Worm (Caenorhabditis elegans): ENCODE measurements around the gene mtx-2.

mtx-2 gene

ce11 chrIII:7772901-7773300 is 9.5 kb upstream of the mtx-2 start, which contains the start of the genes ZK686.6 and ZK686.1:
Gene ZK686.6, minus strand, starts transcription at chrIII:7773001.
Gene ZK686.1, plus strand, starts transcription at chrIII:7773134.
- TF ChIP-seq efl-1 (optimal IDR thresholded peaks at IDR 0.05) (no peak), efl-1 (GFP tag; optimal IDR thresholded peaks at IDR 0.05 in 1 of 2) (peak in 1 of 2 experiments; percentile 89), alr-1 (tag; optimal IDR thresholded peaks at IDR 0.05; ENCODE audit: borderline replicate concordance) (no peak)

ce11 chrIII:7770986-7771385 is 7.6 kb upstream of the mtx-2 start:
- peak; percentile 61; the same call in 1 of the 2 replicates for TF ChIP-seq grh-1 (GFP tag; IDR thresholded peaks at IDR 0.05)
- TF ChIP-seq ceh-82 (tag; optimal IDR thresholded peaks at IDR 0.05) = peak; percentile 56 to 60 (median 56)
- peak; percentile 76 for TF ChIP-seq nhr-85 (tag)
- peak; percentile 54 for TF ChIP-seq lin-15B (tag; optimal IDR thresholded peaks at IDR 0.05)
- peak; percentile 68 for TF ChIP-seq xbp-1 (tag; optimal IDR thresholded peaks at IDR 0.05)
- peak; percentile 57 for TF ChIP-seq isw-1 (GFP tag; IDR thresholded peaks at IDR 0.05)
- peak; percentile 65 to 72 for TF ChIP-seq efl-1 (optimal IDR thresholded peaks at IDR 0.05)
- peak; percentile 63 to 97 for TF ChIP-seq efl-1 (GFP tag; optimal IDR thresholded peaks at IDR 0.05 in 1 of 2)
- peak; percentile 85 for TF ChIP-seq blmp-1 (tag; optimal IDR thresholded peaks at IDR 0.05)
- peak; percentile 67 for TF ChIP-seq F16B12.6 (tag; optimal IDR thresholded peaks at IDR 0.05)
- peak; percentile 74 for TF ChIP-seq snu-23 (GFP tag; optimal IDR thresholded peaks at IDR 0.05)
- TF ChIP-seq mdl-1 (tag; optimal IDR thresholded peaks at IDR 0.05) = peak in 1 of 2 experiments; percentile 25
- peak; percentile 72 for TF ChIP-seq nhr-47 (tag; optimal IDR thresholded peaks at IDR 0.05)
- peak; percentile 54 for TF ChIP-seq skn-1 (tag; optimal IDR thresholded peaks at IDR 0.05)
- peak; percentile 84 for TF ChIP-seq rnt-1 (tag; optimal IDR thresholded peaks at IDR 0.05)
- peak; percentile 60 for TF ChIP-seq nhr-90 (tag; optimal IDR thresholded peaks at IDR 0.05; ENCODE audit: poor library complexity)
- peak; percentile 67 for TF ChIP-seq mep-1 (tag; optimal IDR thresholded peaks at IDR 0.05)
- TF ChIP-seq fkh-8 (tag; optimal IDR thresholded peaks at IDR 0.05) = peak; percentile 11
- TF ChIP-seq lsy-2 (tag; optimal IDR thresholded peaks at IDR 0.05) = peak; percentile 81 to 88
- peak; percentile 64 to 75 for TF ChIP-seq lin-35 (GFP tag; optimal IDR thresholded peaks at IDR 0.05)
- TF ChIP-seq jun-1 (tag; optimal IDR thresholded peaks at IDR 0.05) = peak; percentile 14
- peak; percentile 54 for TF ChIP-seq dsc-1 (tag; optimal IDR thresholded peaks at IDR 0.05)
- TF ChIP-seq nhr-71 (tag; optimal IDR thresholded peaks at IDR 0.05) = peak; percentile 74
- TF ChIP-seq ztf-11 (tag; optimal IDR thresholded peaks at IDR 0.05) = peak in 1 of 2 experiments; percentile 32
- peak; percentile 68 for TF ChIP-seq swsn-7 (tag; optimal IDR thresholded peaks at IDR 0.05)
- TF ChIP-seq C16A3.4 (tag; optimal IDR thresholded peaks at IDR 0.05) = peak; percentile 69
- TF ChIP-seq ceh-88 (GFP tag; IDR thresholded peaks at IDR 0.05) = 0 out of 2 replicates have a peak, but pooled peaks have one; percentile 39
- TF ChIP-seq tbx-2 (tag; optimal IDR thresholded peaks at IDR 0.05) = peak; percentile 65
- peak; percentile 83 for TF ChIP-seq nhr-19 (GFP tag; conservative IDR thresholded peaks at IDR 0.05)
- peak; percentile 35 for TF ChIP-seq unc-86 (tag; optimal IDR thresholded peaks at IDR 0.05)
- TF ChIP-seq lin-39 (tag; optimal IDR thresholded peaks at IDR 0.05) = peak; percentile 35
- peak; percentile 9 for TF ChIP-seq irx-1 (tag; optimal IDR thresholded peaks at IDR 0.05)
- peak; percentile 60 for TF ChIP-seq nhr-20 (tag; optimal IDR thresholded peaks at IDR 0.05)
- TF ChIP-seq lin-14 (GFP tag; optimal IDR thresholded peaks at IDR 0.05) = peak; percentile 40
- TF ChIP-seq dpl-1 (GFP tag; optimal IDR thresholded peaks at IDR 0.05) = peak; percentile 60 to 70 (median 68)
- TF ChIP-seq mab-9 (GFP tag; IDR thresholded peaks at IDR 0.05) = peak; percentile 48; the same call in 1 of the 2 replicates

- TF ChIP-seq nhr-237 (tag; optimal IDR thresholded peaks at IDR 0.05) (no peak), nhr-71 (tag; optimal IDR thresholded peaks at IDR 0.05) (peak; percentile 10), Y116A8C.19 (tag; optimal IDR thresholded peaks at IDR 0.05; ENCODE audit: borderline replicate concordance) (no peak), zip-4 (GFP tag; optimal IDR thresholded peaks at IDR 0.05) (no peak), xbp-1 (tag; optimal IDR thresholded peaks at IDR 0.05) (peak; percentile 9), aha-1 (tag; optimal IDR thresholded peaks at IDR 0.05) (no peak), ceh-90 (tag; optimal IDR thresholded peaks at IDR 0.05) (no peak), lin-15B (tag; optimal IDR thresholded peaks at IDR 0.05) (no peak), nhr-76 (tag; optimal IDR thresholded peaks at IDR 0.05) (no peak), unc-98 (GFP tag; IDR thresholded peaks at IDR 0.05) (no peak), mep-1 (tag; optimal IDR thresholded peaks at IDR 0.05) (peak; percentile 46), snpc-4 (tag; optimal IDR thresholded peaks at IDR 0.05) (no peak), ceh-82 (tag; optimal IDR thresholded peaks at IDR 0.05) (peak in 1 of 3 experiments; percentile 51), aly-2 (tag; optimal IDR thresholded peaks at IDR 0.05) (no peak), ceh-63 (GFP tag; optimal IDR thresholded peaks at IDR 0.05) (no peak), lin-13 (GFP tag; optimal IDR thresholded peaks at IDR 0.05) (no peak), sptf-1 (tag; optimal IDR thresholded peaks at IDR 0.05) (no peak), fos-1 (tag; optimal IDR thresholded peaks at IDR 0.05) (no peak), F16B12.6 (tag; optimal IDR thresholded peaks at IDR 0.05) (peak; percentile 81), efl-3 (GFP tag; optimal IDR thresholded peaks at IDR 0.05) (no peak), ceh-88 (GFP tag; IDR thresholded peaks at IDR 0.05) (no peak)
These were observed 6.6 kb upstream of the mtx-2 start, which contains the start of gene snu-23 for ce11 chrIII:7769965-7770364. Gene snu-23, minus strand, starts transcription at chrIII:7770120.
